Fruit fly (Drosophila melanogaster): Measurements from ENCODE around the gene tll.

tll gene

DNA sequence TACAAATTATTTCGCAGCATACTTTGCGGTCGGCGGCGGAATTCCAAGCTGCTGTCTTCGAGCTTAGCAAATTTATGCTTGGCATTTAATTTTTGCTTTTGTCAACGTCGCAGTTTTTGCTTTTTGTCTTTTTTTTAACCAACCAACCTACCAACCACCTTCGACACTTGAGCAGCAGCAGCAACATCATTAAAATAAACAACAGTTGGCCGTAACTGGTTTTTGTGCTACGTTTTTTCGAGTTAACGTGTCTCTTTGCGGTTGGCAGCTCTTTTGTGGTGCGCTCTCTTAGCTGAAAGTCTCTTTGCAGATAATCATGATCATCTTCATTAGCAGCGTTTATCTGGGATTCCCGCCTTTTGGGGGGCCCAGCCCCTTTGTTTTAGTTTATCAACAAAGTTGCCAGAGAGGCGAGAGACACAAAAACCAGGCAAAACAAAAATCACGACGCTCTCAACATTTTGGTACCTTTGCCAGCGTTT, 30.1 kb upstream of the tll start (continued):
- TF ChIP-seq Bgb (GFP tag; IDR thresholded peaks at IDR 0.05; ENCODE audit: partially characterized antibody) (0 out of 2 replicates have a peak, but pooled peaks have one; percentile 20), unc-4 (GFP tag; IDR thresholded peaks at IDR 0.05; ENCODE audit: partially characterized antibody) (0 out of 2 replicates have a peak, but pooled peaks have one; percentile 35), D19B (GFP tag; optimal IDR thresholded peaks at IDR 0.05) (no peak), zf30C (GFP tag; optimal IDR thresholded peaks at IDR 0.05) (no peak), oc (tag; optimal IDR thresholded peaks at IDR 0.05) (peak; percentile 55), Dll (GFP tag; IDR thresholded peaks at IDR 0.05; ENCODE audit: partially characterized antibody) (0 out of 4 replicates have a peak, but pooled peaks have one; percentile 33), sd (tag; optimal IDR thresholded peaks at IDR 0.05) (peak; percentile 91), chinmo (GFP tag; IDR thresholded peaks at IDR 0.05; ENCODE audit: partially characterized antibody) (peak; percentile 93), CG17829 (tag; optimal IDR thresholded peaks at IDR 0.05) (no peak), tio (GFP tag; optimal IDR thresholded peaks at IDR 0.05) (no peak)

DNA sequence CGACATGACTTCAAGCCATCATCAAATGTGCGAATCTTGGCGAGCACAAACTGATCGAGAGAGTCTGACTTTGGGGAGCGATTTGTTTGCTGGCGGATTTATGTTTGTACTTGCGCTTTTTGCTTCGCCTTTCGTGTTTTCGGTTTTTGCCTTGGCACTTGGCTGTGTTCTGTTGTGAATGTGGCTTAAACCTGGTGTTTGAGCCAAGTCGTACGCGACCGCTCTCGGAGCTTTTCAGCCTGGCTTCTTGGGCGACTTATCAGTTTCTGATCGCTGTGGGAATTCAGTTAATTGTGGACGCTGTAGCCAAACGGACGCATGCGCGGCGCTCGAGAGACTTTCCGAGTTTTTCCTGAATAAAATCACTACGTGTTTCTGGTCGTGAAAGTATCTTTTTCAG, 24.6 kb upstream of the tll start, which contains the start of gene CG15544:
TSS of gene CG15544 (plus strand) at position 276 of the 400 bp plus-strand sequence.
- TF ChIP-seq chinmo (GFP tag; IDR thresholded peaks at IDR 0.05; ENCODE audit: partially characterized antibody) = 0 out of 4 replicates have a peak, but pooled peaks have one; percentile 43
- TF ChIP-seq Bgb (GFP tag; IDR thresholded peaks at IDR 0.05; ENCODE audit: partially characterized antibody) = 0 out of 2 replicates have a peak, but pooled peaks have one; percentile 14
- TF ChIP-seq grn (GFP tag; optimal IDR thresholded peaks at IDR 0.05) = peak; percentile 29
- TF ChIP-seq HLH54F (GFP tag; optimal IDR thresholded peaks at IDR 0.05) = no peak
- no peak for TF ChIP-seq Spps (tag; optimal IDR thresholded peaks at IDR 0.05)
- no peak for TF ChIP-seq Dll (GFP tag; IDR thresholded peaks at IDR 0.05; ENCODE audit: partially characterized antibody)
- TF ChIP-seq CG9817 (tag; optimal IDR thresholded peaks at IDR 0.05) = no peak
- TF ChIP-seq CG6254 (GFP tag; optimal IDR thresholded peaks at IDR 0.05) = no peak
- TF ChIP-seq CG6272 (GFP tag; IDR thresholded peaks at IDR 0.05) = 0 out of 2 replicates have a peak, but pooled peaks have one; percentile 14
- no peak for TF ChIP-seq ase (GFP tag; IDR thresholded peaks at IDR 0.05)
- peak; percentile 31 for TF ChIP-seq sd (tag; optimal IDR thresholded peaks at IDR 0.05)
- no peak for TF ChIP-seq CG9876 (GFP tag; optimal IDR thresholded peaks at IDR 0.05)
- no peak for TF ChIP-seq nerfin-1 (tag; optimal IDR thresholded peaks at IDR 0.05)
- no peak for TF ChIP-seq CG7372 (GFP tag; IDR thresholded peaks at IDR 0.05)
- no peak for TF ChIP-seq unpg (GFP tag; optimal IDR thresholded peaks at IDR 0.05)
- TF ChIP-seq CG3407 (GFP tag; optimal IDR thresholded peaks at IDR 0.05) = no peak
- no peak for TF ChIP-seq tap (tag; optimal IDR thresholded peaks at IDR 0.05)
- peak; percentile 21 for TF ChIP-seq Jarid2 (GFP tag; optimal IDR thresholded peaks at IDR 0.05)
- 0 out of 3 replicates have a peak, but pooled peaks have one; percentile 8 for TF ChIP-seq CG6791 (GFP tag; IDR thresholded peaks at IDR 0.05; ENCODE audit: partially characterized antibody)
- TF ChIP-seq da (GFP tag; optimal IDR thresholded peaks at IDR 0.05) = no peak

DNA sequence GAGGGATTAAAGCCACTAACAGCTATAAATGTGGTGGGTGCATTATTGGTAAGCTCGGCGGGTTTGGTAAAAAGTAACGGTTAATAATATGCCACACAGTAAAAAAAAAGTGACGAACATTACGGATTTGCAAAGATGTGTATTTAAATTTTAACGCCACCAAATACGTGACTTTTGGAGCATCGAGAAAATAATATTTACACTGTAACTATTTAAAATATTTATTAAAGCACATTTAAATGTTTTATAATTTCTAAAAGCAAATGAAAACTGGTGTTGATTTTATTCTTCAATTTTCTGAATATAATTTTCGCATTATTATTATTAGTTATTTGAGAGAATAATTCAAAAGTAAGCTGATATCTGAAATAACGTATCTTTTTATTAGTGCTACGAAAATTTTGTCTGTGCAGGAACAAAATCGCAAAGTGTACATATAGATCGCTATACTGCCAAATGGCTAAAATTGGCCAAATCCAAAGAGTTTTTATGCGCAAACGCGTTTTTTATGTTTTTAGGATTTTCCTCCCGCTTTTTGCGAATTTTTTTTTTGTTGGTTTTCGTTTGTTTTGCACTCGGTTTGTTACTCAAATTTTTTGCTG, 23.6 kb upstream of the tll start:
- TF ChIP-seq Sox102F (GFP tag; optimal IDR thresholded peaks at IDR 0.05) (peak; percentile 28), en (GFP tag; optimal IDR thresholded peaks at IDR 0.05) (no peak), dan (GFP tag; IDR thresholded peaks at IDR 0.05) (no peak), Dek (tag; optimal IDR thresholded peaks at IDR 0.05) (no peak), Six4 (GFP tag; optimal IDR thresholded peaks at IDR 0.05) (no peak), CG12942 (GFP tag; optimal IDR thresholded peaks at IDR 0.05) (no peak), Sry-δ (GFP tag; optimal IDR thresholded peaks at IDR 0.05) (no peak), CG9437 (GFP tag; optimal IDR thresholded peaks at IDR 0.05) (no peak), CG12391 (tag; optimal IDR thresholded peaks at IDR 0.05) (no peak), fd102C (GFP tag; optimal IDR thresholded peaks at IDR 0.05) (no peak), CG2202 (tag; optimal IDR thresholded peaks at IDR 0.05) (no peak), gem (tag; optimal IDR thresholded peaks at IDR 0.05) (peak; percentile 2), bbx (GFP tag; IDR thresholded peaks at IDR 0.05; ENCODE audit: partially characterized antibody) (no peak), az2 (GFP tag; optimal IDR thresholded peaks at IDR 0.05) (no peak), Side (GFP tag; optimal IDR thresholded peaks at IDR 0.05) (no peak), schlank (tag; optimal IDR thresholded peaks at IDR 0.05) (no peak), trem (tag; optimal IDR thresholded peaks at IDR 0.05) (no peak), Drgx (GFP tag; IDR thresholded peaks at IDR 0.05) (0 out of 2 replicates have a peak, but pooled peaks have one; percentile 31)
